Worm (Caenorhabditis elegans) whole organism, dauer: ENCODE results near the gene cox-5A.

Source experiments
- unc-62 ChIP-seq: sonication (generic microtip); optimal IDR thresholded peaks from 2 replicates; lab custom pipeline; 2017; ENCODE audit warnings: missing biosample characterization, missing genetic modification reagents, missing genetic modification characterization

The cox-5A gene

DNA sequence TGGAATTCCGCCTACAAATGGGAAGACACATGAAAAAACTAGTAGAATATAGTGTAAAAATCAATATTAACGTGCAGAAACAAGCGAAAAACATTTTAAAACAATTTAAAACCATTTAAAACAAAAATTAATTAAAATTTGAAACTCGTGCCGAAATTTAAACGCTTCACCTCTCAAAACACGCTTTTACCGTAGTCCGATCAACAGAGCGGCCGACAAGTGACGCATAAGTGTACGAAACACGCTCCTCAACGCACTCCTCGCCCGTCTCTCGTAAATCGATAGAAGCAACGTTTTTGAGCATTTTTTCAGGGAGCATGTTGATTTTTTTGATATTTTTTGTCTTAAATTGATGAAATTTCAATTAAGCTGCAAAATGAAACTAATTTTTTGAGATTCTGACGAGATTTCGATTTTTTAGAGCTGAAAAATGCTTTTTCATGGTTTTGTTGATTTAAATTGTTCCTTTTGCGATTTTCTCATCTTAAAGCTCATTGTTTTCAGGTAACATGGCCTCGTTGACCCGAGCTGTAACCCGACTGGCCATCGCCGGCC, at the start of gene cox-5A:
TSS of gene cox-5A (plus strand) at position 505 of the 555 bp plus-strand sequence.
- TF ChIP-seq unc-62 (GFP tag; lab: Kevin White, UChicago): no peak

DNA sequence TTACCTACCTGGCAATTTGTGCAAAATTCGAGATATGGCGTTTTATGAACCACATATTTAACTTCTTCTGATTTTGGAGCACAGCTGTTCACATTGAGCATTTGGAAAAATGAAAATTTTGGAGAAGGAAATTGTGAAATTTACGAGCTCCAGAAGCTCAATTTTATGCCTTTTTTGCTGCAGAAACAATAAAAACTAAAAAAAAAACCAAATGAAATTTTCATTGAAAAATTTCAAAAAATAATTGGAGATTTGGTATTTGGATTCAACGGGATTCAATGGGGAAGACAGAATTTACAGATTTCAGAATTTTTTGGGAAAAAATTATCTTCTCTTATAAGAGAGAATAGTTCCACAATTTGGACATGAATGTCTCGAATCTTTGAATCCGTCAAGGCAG, 48.7 kb upstream of the cox-5A start, which contains the start of gene Y37D8A.26:
TSS of gene Y37D8A.26 (minus strand) at position 101 of the 400 bp plus-strand sequence.
- no peak for TF ChIP-seq unc-62 (GFP tag; lab: Kevin White, UChicago)

DNA sequence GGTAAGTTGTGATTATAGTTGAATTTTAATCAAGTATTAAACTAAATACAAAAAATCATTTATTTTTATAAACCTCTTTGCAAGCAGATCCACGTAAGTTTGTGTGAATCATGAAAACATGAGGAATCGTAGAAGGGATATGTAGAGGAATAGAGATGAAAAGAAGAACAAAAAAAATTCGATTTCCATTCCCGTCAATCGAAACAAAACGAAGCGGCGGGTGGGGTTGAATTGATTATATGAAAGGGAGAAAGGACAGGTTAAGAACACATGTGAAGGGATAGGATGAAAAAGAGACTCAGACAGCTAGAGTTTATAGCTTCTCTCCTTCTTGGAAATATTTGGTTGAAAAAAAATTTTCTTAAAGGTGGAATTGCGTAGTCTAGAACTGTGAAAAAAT, 45.2 kb upstream of the cox-5A start:
- no peak for TF ChIP-seq unc-62 (GFP tag; lab: Kevin White, UChicago)

DNA sequence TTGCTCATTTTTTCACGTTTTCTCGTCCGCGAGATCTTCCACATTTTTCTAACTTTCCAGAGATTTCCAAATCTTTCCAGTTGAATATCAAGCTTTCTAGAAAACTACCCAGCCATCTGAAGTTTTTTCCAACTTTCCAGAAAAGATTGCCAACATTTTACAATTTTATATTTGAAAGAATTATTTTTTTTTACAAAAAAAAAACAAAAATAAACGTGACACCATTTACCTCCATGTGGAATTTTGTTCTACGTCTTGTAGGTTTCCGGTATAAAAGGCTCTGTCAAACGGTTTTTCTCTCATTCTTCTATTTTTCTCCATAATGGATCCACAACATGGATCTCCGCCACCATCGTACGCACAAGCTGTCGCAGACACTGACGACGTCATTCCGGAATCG, 40.6 kb upstream of the cox-5A start, which contains the start of gene Y37D8A.8:
TSS of gene Y37D8A.8 (plus strand) at position 301 of the 400 bp plus-strand sequence.
- TF ChIP-seq unc-62 (GFP tag; lab: Kevin White, UChicago): no peak

DNA sequence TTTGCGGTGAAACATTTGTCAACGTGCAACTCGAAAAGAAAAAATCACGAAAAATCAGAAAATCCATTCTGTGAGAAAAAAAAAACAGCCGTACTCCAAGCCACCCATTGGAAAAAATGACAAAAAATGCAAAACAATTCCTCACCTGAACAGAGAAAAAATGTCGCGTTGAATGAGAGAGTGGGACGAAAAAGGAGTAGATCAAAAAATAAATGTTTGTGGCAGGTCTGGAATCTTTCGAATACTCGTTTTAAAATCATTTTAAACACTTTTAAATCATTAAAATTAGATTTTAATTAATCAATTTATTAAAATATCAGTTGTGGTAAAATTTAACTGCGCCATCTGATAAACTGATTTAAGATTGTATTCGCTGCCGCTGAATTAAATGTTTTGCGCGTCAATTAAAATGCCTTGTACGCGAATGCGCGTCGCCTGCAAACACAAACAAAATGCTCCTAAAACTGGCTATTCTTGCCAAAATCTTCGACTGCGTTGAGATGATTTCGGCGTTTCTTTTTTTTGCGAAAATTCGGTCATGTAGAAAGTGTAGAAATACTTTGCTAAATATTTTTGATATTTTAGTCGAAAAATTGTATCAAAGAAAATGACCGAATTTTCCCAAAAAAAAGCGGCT, 35.1 kb upstream of the cox-5A start, which contains the start of gene Y37D8A.6:
TSS of gene Y37D8A.6 (minus strand) at position 238 of the 637 bp plus-strand sequence.
- no peak for TF ChIP-seq unc-62 (GFP tag; lab: Kevin White, UChicago)

DNA sequence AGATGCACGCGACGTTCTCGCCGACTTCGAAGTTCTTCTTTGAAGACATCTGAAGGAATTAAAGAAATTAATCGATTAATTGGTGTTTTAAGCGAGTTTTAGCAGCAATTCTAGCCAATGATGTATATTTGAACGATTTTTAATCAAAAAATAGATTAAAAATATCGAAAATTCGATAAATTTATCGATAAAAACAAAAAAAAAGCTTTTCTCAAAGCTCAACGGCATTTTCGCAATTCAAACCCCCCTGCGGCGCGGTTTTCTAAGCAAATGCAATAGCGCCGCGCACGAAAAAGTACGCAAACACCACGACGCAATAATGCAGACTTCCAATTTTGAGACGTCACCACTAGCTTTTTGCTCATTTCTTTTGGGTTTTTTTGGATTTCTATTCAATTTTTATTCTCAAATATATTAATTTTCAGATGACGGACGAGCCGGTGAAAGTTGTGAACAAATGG, 30.7 kb upstream of the cox-5A start, which contains the start of the genes mrg-1 and spcs-2:
TSS of gene mrg-1 (minus strand) at position 51 of the 461 bp plus-strand sequence.
TSS of gene spcs-2 (plus strand) at position 426 of the 461 bp plus-strand sequence.
- TF ChIP-seq unc-62 (GFP tag; lab: Kevin White, UChicago): no peak

DNA sequence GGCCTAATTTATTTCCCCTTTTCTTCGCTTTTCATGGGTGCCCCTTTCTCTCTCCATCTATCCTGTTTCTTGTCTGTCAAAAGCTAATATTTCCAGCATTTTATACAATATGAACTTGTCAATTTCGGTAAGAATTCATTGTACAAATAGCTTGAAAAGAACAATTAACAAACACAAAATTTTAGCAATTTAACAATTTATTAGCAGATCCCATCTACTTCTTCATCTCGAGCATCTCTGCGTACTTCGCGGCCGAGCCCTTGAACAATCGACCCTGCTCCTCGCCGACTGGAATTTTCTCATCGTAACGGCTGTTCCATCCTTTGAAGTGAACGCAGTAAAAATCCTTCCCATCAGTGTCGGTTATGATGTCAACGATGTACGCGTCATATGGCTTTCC, 29.6 kb upstream of the cox-5A start:
- no peak for TF ChIP-seq unc-62 (GFP tag; lab: Kevin White, UChicago)

DNA sequence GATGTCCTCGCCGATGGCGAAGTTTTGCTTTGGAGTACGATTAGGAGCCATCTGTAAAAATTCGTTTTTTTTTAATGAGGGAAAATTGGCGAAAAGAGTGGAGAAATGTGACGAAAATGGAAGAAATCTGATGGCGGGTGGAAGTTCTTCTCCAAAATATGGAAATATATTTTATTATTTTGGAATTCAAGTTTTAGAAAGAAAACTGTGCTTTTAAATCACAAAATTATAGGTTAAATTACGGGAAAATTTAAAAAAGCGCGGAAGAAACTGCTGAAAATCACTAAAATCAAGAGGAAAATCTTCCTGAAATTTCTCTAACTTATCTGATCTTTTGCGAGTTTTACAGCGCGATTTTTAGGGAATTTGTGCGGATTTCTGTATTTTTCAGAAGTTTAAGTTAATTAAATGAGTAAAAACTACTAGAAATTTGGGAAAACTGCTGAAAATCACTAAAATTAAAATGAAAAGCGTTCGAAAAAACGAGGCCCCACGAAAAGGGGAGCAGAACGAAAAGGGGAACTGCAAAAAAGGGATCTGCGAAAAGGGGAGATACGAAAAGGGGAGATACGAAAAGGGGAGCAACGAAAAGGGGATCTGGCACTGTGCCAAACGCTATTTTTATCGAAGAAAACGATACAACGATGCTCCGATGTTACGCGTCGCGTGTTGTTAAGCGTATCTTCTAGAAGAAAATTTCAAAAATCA, 27.6 kb upstream of the cox-5A start, which contains the start of the genes cec-7 and enu-3.5:
TSS of gene cec-7 (minus strand) at position 51 of the 708 bp plus-strand sequence.
TSS of gene enu-3.5 (plus strand) at position 670 of the 708 bp plus-strand sequence.
- TF ChIP-seq unc-62 (GFP tag; lab: Kevin White, UChicago): no peak

DNA sequence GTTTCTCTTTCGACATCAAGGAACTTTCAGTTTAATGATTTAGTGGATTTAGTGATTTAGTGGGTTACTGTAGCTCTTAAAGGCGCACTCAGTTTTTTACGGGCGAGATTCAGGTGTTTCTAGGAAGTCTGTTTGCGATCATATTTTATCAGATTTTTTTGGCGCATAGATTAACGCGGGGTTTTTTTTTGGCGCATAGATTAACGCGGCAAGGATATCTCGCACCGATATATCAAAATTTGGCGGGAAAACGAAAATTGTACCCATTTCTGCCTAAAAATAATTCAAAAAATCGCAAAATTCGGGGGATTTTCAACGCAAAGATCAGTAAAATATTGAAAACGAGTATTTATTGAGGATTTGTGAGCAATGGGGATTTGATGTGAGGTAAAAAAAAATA, 24.6 kb upstream of the cox-5A start:
- TF ChIP-seq unc-62 (GFP tag; lab: Kevin White, UChicago): no peak

DNA sequence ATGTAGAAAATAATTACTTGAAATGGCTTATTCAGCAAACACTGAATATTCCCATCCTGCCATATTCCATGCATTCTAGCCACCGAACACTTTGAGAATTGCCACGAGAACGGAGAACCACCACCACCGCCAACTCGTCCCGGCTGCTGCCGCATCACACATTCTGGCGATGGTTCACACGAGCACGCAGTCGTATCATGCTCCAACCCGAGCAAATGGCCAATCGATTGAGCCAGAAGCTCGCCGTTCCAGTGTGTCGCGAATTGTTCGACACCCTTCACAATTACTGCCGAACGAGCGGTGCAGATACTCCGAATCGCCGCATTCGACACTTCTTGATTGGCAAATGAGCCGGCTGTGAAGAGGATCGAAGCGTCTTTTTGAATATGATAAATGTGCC, 20.1 kb upstream of the cox-5A start:
- TF ChIP-seq unc-62 (GFP tag; lab: Kevin White, UChicago): no peak

DNA sequence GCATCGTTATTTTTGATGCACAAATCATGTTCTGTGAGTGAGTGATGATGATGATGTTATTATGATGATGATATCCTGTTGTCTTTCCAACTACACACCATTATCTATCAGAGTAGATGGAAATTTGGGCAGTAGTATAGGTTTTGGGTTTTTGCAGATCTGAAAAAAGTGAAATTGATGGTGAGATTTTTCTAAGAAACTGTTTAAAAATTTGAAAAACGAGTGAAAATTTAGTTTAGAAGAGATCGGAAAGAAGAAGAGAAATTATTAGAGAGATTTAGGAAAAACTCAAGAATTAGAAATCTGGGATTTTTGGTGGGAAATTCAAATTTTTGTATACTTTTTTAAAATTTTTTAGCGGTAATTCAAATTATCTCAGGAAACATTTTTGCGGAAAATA, 13.7 kb upstream of the cox-5A start, which contains the start of the genes Y37D8A.29 and unc-71:
TSS of gene Y37D8A.29 (minus strand) at position 101 of the 400 bp plus-strand sequence.
TSS of gene unc-71 (minus strand) at position 159 of the 400 bp plus-strand sequence.
- TF ChIP-seq unc-62 (GFP tag; lab: Kevin White, UChicago): no peak

DNA sequence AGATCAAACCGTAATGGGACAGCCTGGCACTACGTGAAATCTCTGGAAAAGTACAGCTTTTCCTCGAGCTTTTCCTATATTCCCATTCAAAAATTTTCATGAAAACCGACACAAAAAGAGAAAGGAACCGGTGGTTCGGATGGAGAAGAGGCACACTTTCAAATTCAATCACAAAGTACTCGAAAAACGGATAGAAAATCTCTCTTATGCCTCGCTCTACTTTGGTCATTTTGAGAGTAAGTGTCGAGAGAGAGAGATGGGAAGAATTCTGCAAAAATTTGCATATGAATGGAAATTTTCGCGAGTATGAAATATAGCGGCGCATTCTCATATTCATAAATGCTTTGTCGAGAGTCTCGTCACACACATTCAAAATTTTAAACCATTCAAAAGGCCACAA, 12.5 kb upstream of the cox-5A start:
- TF ChIP-seq unc-62 (GFP tag; lab: Kevin White, UChicago): no peak

DNA sequence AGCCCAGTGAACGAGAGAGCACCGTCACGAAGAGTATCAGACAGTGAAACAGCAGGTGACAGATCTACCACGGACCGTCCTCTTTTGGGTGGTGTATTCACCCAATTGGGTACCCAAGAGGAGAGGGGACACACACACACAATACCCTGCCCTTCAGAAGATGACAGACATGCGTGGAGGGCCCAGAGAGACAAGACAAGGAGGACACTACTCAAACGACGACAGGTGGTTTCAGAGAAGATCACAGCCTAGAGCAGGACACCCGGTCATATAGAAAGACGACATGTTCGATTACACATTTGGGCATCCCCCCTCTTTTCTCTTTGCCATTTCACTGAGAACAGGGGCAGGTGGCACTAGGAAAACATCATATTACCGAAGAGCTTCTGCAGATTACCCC, 11.1 kb upstream of the cox-5A start:
- no peak for TF ChIP-seq unc-62 (GFP tag; lab: Kevin White, UChicago)

DNA sequence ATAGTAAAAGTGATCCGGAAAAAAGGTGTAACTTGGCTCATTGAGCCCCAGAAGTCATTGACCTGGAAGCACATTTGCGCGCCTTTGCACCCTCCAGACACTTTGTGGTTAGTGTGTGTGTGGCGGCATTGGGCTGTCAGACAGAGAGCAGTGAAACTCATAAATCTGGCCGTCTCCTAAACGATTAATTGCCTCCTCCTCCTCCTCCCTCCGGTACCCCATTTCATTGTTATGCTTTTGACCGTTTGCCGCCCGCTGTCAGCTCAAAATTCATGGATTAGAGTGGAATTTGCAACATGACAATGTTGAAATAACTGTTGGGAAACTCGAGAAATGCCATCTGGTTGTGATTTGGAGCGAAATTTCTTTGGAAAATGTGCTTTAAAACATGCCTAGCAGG, 1.2 kb upstream of the cox-5A start:
- no peak for TF ChIP-seq unc-62 (GFP tag; lab: Kevin White, UChicago)

DNA sequence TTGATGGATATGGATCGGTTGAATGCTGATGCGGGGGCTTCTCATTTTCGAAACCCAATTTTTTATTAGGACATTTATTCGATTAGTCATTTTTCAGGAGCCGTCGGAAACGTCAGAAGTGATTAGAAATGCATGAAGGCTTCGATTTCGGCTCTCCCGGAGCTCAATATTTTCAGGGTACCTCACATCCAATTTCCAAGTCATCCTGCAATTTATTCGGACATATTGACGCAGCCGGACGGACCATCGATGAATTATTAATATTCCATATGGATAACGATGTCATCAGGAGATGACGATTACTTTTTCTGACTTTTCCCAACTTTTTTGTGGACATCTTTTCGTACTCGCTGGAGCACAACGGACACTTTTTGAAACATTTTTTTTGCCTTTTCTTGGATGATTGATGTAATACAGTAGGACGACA, 1.3 kb downstream of the cox-5A start:
- no peak for TF ChIP-seq unc-62 (GFP tag; lab: Kevin White, UChicago)

DNA sequence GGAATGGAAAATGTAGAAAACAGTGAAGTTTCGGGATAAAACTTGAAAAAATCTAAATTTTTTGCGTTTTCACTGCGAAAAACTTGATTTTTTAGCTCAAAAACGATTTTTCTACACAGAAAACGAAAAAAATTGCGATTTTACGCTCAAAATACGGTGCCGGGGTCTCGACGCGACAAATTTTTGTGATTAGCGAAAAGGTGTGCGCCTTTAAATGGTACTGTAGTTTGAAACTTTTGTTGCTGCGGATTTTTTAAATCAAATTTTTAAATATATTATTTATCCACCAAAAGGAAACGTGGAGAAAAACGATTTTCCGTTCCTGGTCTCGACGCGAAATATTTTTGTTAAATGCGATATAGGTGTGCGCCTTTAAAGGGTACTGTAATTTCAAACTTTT, 1.9 kb downstream of the cox-5A start:
- no peak for TF ChIP-seq unc-62 (GFP tag; lab: Kevin White, UChicago)
